Fruit fly (Drosophila melanogaster) Kc167 (cell line): ENCODE measurements around the gene CG14085.

Experiments used
- Myc ChIP-seq: fragments of >200 bp; optimal IDR thresholded peaks from 2 replicates; lab custom pipeline; 2017; ENCODE audit warnings: missing external identifiers
- h ChIP-seq: fragments of >200 bp; optimal IDR thresholded peaks from 3 replicates; lab custom pipeline; 2018; ENCODE audit warnings: missing external identifiers

dm6 chr3L:19230801-19231547 lies 38.2 kb upstream of the CG14085 start:
- TF ChIP-seq Myc (lab: Kevin White, UChicago) (no peak), h (lab: Kevin White, UChicago) (no peak)
